Fruit fly (Drosophila melanogaster) Kc167 (cell line): Measurements from ENCODE around the gene CG43895.

Source experiments
- Myc ChIP-seq: fragments of >200 bp; optimal IDR thresholded peaks from 2 replicates; lab custom pipeline; 2017; ENCODE audit warnings: missing external identifiers
- Sin3A ChIP-seq: fragments of >200 bp; optimal IDR thresholded peaks from 2 replicates; lab custom pipeline; 2018; ENCODE audit warnings: missing external identifiers
- h ChIP-seq: fragments of >200 bp; optimal IDR thresholded peaks from 3 replicates; lab custom pipeline; 2018; ENCODE audit warnings: missing external identifiers
- insv ChIP-seq: fragments of >200 bp; optimal IDR thresholded peaks from 3 replicates; lab custom pipeline; 2018; ENCODE audit warnings: missing external identifiers
- psq ChIP-seq: fragments of >200 bp; optimal IDR thresholded peaks from 2 replicates; lab custom pipeline; 2017; ENCODE audit warnings: missing external identifiers
- ttk ChIP-seq: sonication (Bioruptor generic); optimal IDR thresholded peaks from 2 replicates; lab custom pipeline; 2017; ENCODE audit warnings: missing external identifiers

Gene CG43895

DNA sequence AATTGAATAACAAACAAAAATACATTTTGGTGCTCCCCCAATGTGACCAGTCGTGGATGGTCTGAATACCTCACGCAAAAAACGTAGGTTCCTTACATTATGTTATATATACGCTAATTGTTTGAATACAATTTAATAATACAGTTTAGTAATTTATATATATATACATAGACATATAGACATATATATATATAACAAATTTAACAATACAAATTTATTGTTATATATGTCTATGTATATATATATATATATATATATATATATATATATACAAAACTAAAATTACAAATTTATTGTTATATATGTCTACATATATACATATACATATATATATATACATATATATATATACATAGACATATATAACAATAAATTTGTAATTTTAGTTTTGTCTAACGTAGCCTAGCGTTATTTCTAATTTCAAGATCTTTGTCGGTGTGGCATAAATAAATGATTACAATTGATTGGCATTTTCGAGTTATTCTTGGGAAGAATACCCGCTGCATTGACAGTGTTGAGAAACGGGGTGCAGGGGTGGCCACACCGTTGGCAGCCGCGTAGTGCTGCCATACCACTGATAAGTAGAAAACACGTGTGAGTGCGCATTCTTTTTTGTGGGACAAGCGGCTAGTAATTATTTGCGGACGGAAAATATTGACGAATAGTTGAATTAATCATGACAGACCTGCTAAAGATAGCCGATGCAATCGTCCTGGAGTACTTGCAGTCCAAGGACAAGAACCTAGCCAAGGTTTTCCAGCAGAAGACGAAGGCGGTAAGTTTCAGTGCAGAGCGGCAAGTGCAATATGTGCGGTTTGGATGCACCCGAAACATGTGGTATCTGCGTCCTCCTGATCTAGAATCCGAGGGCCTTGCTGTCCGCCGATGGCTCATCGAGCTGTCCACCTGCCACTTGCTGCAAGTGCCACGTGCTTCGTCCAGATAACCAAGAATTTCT lies 19.0 kb upstream of the CG43895 start, which contains the start of the genes CG7148 and Nopp140:
TSS of gene CG7148 (minus strand) at position 51 of the 958 bp plus-strand sequence.
TSS of gene Nopp140 (plus strand) at position 572 of the 958 bp plus-strand sequence.
- no peak for TF ChIP-seq psq
- TF ChIP-seq insv = no peak
- no peak for TF ChIP-seq Sin3A
- TF ChIP-seq Myc = no peak
- no peak for TF ChIP-seq h (lab: Kevin White, UChicago)
- no peak for TF ChIP-seq ttk

DNA sequence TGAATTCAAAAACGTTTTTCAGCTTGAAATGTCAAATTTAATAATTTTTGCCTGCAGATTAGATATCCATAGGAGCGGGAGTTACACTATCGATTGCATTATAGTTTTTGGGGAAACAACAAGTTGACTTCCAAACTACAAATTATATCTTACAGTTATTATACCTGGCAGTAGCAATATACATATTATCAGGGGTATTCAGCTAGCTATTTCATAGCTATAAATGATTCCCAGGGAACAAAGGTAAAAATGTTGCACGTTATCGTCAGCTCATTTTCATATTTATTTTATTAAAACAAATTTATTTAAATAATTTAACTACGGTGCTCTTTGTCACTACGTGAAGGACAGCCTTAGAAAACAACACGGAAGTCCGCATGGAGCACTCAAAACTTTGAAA lies 16.6 kb upstream of the CG43895 start:
- TF ChIP-seq Myc = no peak
- no peak for TF ChIP-seq h (lab: Kevin White, UChicago)
- no peak for TF ChIP-seq insv
- TF ChIP-seq ttk = no peak
- no peak for TF ChIP-seq psq

DNA sequence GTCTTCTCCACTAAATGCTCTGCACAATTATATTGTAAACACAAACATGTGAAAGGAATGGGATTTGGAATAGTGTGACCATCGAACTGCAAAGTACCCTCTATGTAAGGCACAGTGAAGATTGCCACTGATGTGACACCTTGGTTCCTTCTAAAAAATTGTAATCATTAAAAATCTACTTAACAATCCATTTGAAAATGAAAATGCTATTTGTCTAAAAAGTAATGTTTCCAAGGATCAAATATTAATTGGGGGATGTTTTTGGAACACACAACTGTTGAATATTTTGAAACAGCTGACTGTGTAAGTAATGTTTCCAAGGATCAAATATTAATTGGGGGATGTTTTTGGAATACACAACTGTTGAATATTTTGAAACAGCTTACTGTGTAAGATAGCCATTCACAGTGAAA lies 14.7 kb upstream of the CG43895 start, which contains the start of gene CG32448:
TSS of gene CG32448 (minus strand) at position 304 of the 413 bp plus-strand sequence.
- TF ChIP-seq Myc = no peak
- TF ChIP-seq h (lab: Kevin White, UChicago) = no peak
- TF ChIP-seq insv = no peak
- no peak for TF ChIP-seq Sin3A
- no peak for TF ChIP-seq psq
- no peak for TF ChIP-seq ttk

DNA sequence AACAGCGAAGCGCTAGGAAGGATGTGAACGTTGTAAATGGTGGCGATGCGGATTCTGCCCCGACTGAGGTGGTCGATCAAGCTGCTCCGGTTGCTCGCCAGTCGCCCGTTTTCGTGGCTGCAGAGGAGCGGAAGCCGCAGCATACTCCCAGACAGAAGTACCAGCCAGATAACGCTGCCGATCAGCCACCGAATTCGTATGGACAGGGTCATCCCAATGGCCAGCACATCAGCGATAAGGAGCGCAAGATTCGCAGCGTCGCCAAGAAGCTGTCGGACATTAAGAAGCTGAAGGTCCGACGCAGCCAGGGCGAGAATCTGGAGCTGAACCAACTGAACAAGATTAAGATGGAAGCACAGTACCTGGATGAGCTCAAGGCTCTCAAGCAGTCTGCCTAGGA lies 13.6 kb upstream of the CG43895 start:
- TF ChIP-seq Myc (no peak), ttk (no peak), psq (no peak)

DNA sequence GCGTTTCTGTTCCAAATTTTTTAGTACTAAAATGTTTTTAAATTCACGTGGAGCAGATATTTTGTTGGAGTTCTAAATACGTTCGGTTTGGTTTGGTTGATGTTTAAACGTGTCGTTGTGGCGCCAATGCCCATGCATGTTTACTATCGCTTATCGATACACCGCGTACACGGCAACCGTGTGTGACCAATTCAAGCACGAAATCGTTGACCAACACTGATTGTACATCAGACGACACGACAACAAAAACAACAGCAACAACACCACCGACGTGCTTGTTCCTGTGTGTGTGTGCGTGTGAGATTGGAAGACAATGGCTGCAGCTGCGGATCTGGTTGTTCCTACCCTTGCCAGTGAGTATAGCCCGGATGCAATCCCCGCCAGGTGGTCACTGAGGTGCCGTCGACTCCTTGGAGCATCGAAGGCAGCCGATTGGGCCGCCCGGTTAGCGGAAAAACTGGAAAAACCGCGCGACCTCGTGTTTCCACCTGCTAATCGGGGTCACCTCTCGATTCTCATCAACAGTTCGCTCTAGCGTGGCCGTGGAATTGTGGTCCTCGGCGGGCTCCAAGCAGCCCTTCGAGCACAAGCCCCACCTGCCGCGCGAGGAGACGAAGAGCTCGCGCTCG lies 11.3 kb upstream of the CG43895 start, which contains the start of gene eIF2A:
TSS of gene eIF2A (plus strand) at position 16 of the 629 bp plus-strand sequence.
- no peak for TF ChIP-seq insv
- TF ChIP-seq psq = no peak
- TF ChIP-seq Myc = no peak
- no peak for TF ChIP-seq h (lab: Kevin White, UChicago)
- TF ChIP-seq ttk = no peak
- no peak for TF ChIP-seq Sin3A

DNA sequence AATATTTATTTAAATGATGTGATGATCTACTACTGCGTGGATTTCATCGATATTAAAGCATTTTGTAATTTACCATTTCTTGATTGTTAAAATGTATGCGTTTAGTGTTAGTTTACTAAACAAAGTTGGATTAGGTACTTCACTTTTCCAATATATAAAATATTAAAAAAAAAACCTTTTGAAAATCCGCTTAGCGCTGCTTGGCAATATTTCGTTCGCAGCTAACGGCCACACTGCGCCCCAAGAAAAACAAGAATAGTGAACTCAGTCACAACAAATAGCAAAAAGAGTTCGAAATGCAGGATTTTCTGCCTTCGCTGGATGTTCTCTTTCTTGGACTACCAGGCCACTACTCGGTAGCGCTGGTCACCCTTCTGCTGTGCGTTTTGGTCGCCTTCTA lies 9.7 kb upstream of the CG43895 start, which contains the start of gene CG7407:
TSS of gene CG7407 (plus strand) at position 226 of the 400 bp plus-strand sequence.
- no peak for TF ChIP-seq Sin3A
- no peak for TF ChIP-seq psq
- no peak for TF ChIP-seq h (lab: Kevin White, UChicago)
- TF ChIP-seq Myc = no peak
- TF ChIP-seq insv = no peak
- TF ChIP-seq ttk = no peak

DNA sequence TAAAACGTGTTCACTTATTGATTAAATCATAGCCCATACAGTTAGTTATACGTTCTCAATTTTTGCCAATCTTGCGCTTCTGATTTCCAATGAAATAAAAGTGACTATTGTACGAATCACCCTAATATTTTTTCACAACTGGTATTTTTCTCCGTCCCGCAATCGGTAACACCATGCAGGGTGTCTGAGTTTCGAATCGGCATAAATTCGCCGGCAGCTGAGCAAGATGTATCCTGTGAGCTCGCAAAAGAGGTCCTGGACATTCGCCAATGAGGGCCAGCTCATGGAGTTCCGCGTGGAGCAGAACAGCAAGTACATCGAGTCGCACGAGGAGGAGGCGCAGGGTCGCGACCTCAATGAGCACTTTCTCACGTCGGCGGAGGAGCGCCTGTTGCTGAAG lies 8.3 kb upstream of the CG43895 start, which contains the start of gene CycH:
TSS of gene CycH (plus strand) at position 218 of the 400 bp plus-strand sequence.
- no peak for TF ChIP-seq Myc
- TF ChIP-seq psq = no peak
- TF ChIP-seq insv = no peak
- no peak for TF ChIP-seq h (lab: Kevin White, UChicago)
- TF ChIP-seq Sin3A = no peak
- no peak for TF ChIP-seq ttk

DNA sequence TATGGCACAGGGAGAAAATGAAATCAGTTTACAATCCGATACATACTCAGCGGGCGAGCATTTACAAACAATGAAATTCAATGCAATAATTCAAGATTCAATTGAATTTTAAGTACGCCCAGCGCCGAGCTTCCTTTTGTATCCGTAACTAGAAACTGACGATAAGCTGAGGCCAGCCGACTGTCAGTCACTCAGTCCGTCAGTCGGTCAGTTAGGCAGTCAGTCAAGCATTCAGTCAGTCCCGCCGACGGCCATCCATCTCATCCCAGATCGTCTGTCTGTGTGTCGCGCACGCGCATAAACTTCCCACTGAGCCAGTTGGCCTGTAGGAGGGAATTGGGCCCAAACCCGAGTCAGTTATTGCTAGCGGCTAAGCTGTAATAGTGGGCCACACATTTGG lies 6.0 kb upstream of the CG43895 start:
- TF ChIP-seq ttk (no peak), psq (no peak), Sin3A (no peak), h (lab: Kevin White, UChicago) (no peak), Myc (no peak), insv (no peak)

DNA sequence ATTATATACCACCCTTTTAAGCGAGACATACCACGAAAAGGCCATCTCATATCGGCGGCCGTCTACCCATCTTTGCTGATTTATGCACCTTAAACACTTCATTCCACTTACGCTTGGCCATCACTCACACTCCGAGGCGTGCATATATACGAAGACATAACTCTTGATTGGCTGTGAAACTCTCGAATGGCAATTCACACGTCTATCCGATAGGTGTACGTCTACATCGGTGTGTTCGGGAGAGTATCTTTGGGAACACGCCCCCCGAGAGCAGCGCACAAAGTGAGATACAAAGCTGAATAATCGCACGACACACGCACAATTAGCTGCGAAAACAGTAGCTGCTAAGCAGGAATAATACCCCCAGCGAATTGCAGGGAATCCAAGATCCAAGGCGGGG lies 5.2 kb upstream of the CG43895 start:
- TF ChIP-seq insv (no peak), psq (no peak), ttk (no peak), Sin3A (no peak), h (lab: Kevin White, UChicago) (no peak)

DNA sequence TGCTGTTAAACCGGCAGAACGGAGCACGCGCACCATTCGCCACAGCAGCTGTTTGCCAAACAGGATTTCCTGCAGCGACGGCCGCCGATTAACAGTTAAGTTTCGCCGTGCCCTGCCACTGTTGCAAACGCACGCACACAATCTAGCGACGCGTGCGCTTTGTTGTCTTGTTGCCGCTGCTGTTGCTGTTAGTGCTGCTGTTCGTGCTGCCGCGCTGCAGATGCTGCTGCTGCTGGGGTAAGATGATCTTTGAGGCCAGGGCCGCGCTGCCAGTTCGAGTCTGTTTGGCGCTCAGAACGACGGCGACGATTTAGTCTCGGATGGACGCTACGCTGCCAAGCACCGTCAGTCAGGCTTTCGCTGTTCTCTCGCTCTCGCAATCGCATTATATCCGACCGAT lies 4.9 kb downstream of the CG43895 start, which contains the start of gene eg:
TSS of gene eg (plus strand) at position 136 of the 400 bp plus-strand sequence.
- TF ChIP-seq Sin3A = no peak

DNA sequence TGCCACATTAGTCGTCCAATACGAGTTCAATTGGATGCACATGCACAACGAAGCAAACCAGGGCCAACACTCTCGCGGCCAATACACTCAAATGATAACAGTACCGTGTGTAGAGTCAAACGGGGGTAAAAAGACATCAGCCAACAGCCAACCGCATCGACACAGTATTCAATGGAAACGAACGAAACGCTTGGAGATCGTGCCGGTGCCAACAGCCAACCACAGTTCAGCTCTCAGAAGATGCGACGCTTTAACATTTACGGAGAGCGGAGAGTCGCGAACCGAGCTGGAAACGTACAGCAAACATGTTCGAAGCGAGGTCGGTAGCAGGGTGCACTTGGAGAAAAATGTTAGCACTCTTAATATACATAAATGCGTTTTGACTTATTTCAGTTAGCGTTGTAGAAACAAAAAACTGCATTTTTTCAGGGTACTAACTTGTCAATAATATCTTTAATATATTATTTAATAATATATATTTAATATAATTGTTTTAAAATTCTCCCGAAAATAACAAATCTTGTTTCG lies 5.4 kb downstream of the CG43895 start:
- TF ChIP-seq ttk = no peak
- TF ChIP-seq psq = no peak
- no peak for TF ChIP-seq Myc
- no peak for TF ChIP-seq Sin3A
- no peak for TF ChIP-seq insv
- no peak for TF ChIP-seq h (lab: Kevin White, UChicago)

DNA sequence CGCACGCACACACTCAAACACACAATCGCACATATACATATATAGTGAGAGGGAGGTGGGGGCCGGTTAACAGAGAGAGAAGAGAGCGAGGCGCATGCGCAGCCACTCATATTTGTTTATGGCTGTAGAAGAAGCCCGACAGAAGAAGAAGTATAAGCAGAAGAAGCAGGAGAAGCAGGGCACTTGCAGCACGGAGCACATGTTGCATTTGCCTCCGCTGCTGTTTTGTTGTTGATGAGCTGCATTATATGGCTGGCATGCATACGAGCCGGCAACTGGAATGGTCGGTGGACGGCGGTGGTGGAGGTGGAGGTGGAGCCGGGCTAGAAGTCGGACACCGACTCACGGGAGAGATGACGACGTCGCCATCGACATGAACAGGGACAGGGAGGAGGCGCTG lies 13.1 kb downstream of the CG43895 start:
- TF ChIP-seq insv = no peak
- TF ChIP-seq Sin3A = no peak
- no peak for TF ChIP-seq Myc
- no peak for TF ChIP-seq ttk
- no peak for TF ChIP-seq h (lab: Kevin White, UChicago)
- TF ChIP-seq psq = no peak

DNA sequence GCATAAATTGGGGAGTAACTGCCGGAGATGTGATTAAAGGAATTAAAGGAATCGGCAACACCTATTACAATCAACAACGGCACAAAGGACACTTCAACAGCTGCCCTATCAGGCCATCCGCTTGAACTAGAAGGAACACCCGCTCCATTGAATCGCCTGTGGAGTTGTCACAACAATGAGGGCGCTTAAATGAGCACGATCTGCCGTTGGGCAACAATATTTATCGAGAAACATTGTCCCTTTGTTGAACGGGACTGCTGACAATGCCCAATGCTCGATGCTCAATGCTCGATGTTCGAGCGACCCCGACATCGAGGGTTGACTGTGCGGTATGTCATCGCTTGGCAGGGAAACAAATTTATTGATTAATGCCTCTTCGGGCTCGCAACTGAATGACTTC lies 25.6 kb downstream of the CG43895 start:
- TF ChIP-seq insv (no peak), psq (no peak), h (lab: Kevin White, UChicago) (no peak), ttk (no peak), Sin3A (no peak), Myc (no peak)

DNA sequence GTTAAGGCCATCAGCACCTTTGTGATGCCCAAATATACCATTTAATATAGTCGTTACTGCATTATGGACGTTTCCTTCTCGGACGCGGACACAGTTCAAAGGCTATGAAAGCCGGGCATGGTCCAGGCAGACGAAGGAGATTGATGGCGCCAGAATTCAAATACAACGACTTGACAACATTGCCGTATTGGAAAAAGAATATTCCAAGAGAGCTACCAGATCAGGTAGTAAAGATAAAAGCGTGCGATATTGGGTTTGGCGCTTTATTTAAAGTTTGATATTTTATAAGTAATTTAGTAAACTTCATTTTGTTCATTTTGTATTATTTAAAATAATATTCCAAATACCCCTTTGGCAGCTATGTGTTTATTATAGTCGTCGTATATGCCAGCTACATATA lies 39.6 kb downstream of the CG43895 start:
- no peak for TF ChIP-seq Myc
- no peak for TF ChIP-seq Sin3A
- no peak for TF ChIP-seq h (lab: Kevin White, UChicago)
